Worm (Caenorhabditis elegans) whole organism, L1 larva: ENCODE results near the gene C16D2.3.

Experiments used
- C04F5.9 ChIP-seq: sonication (generic microtip); optimal IDR thresholded peaks from 2 replicates; lab custom pipeline; 2016; ENCODE audit warnings: missing genetic modification characterization, missing compliant biosample characterization
- C16A3.4 ChIP-seq: fragments of 150-350 bp; optimal IDR thresholded peaks from 2 replicates; lab custom pipeline; 2014; ENCODE audit warnings: missing biosample characterization, missing genetic modification characterization
- F16B12.6 ChIP-seq: fragments of 150-350 bp; optimal IDR thresholded peaks from 2 replicates; lab custom pipeline; 2014; ENCODE audit warnings: missing biosample characterization, missing genetic modification characterization
- aha-1 ChIP-seq: fragments of 150-350 bp; optimal IDR thresholded peaks from 2 replicates; lab custom pipeline; 2014; ENCODE audit warnings: missing biosample characterization, missing genetic modification characterization
- alr-1 ChIP-seq: fragments of 200-800 bp; sonication (Bioruptor generic); optimal IDR thresholded peaks from 2 replicates; lab custom pipeline; 2018; ENCODE audit warnings: borderline replicate concordance, mild to moderate bottlenecking, missing genetic modification characterization, missing compliant biosample characterization
- aly-2 ChIP-seq: fragments of 150-350 bp; optimal IDR thresholded peaks from 2 replicates; lab custom pipeline; 2014; ENCODE audit warnings: missing biosample characterization, missing genetic modification characterization
- blmp-1 ChIP-seq: fragments of 150-350 bp; optimal IDR thresholded peaks from 2 replicates; lab custom pipeline; 2014; ENCODE audit warnings: missing biosample characterization, missing genetic modification characterization
- dpl-1 ChIP-seq, 3 experiments: fragments of 150-350 bp in 2 of 3; sonication (generic microtip) in 1 of 3; optimal IDR thresholded peaks; 2 replicates each; lab custom pipeline; 2014 to 2017; ENCODE audit warnings: missing biosample characterization in 3 of 3, missing genetic modification characterization in 3 of 3, missing genetic modification reagents in 3 of 3
- dsc-1 ChIP-seq: sonication (generic microtip); optimal IDR thresholded peaks from 2 replicates; lab custom pipeline; 2016; ENCODE audit warnings: mild to moderate bottlenecking, missing genetic modification characterization, missing compliant biosample characterization
- efl-1 ChIP-seq, 4 experiments: fragments of 150-350 bp; optimal IDR thresholded peaks in 3 of 4; peaks in 1 of 4; 1 replicate in 1 of 4; 2 replicates in 3 of 4; lab custom pipeline; 2014; ENCODE audit warnings: missing biosample characterization in 2 of 4, missing genetic modification characterization in 2 of 4, missing genetic modification reagents in 2 of 4
- egl-13 ChIP-seq: sonication (generic microtip); optimal IDR thresholded peaks from 2 replicates; lab custom pipeline; 2016; ENCODE audit warnings: missing genotype, missing genetic modification reagents, missing genetic modification characterization, missing compliant biosample characterization
- elt-3 ChIP-seq, 6 experiments: fragments of 150-350 bp in 1 of 6; sonication (generic microtip); optimal IDR thresholded peaks; 2 replicates each; lab custom pipeline; 2017 to 2018; ENCODE audit warnings: missing biosample characterization in 6 of 6, missing genetic modification characterization in 6 of 6, inconsistent platforms in 1 of 6
- fkh-10 ChIP-seq: sonication (generic microtip); optimal IDR thresholded peaks from 2 replicates; lab custom pipeline; 2017; ENCODE audit warnings: missing biosample characterization, missing genetic modification reagents, missing genetic modification characterization
- fkh-8 ChIP-seq: sonication (generic microtip); optimal IDR thresholded peaks from 2 replicates; lab custom pipeline; 2016; ENCODE audit warnings: mild to moderate bottlenecking, missing genetic modification characterization, missing compliant biosample characterization
- hlh-17 ChIP-seq: fragments of 200-800 bp; sonication (Bioruptor generic); optimal IDR thresholded peaks from 2 replicates; lab custom pipeline; 2018; ENCODE audit warnings: missing genetic modification characterization, mild to moderate bottlenecking, missing compliant biosample characterization, moderate library complexity, borderline replicate concordance
- hlh-4 ChIP-seq: sonication (generic microtip); optimal IDR thresholded peaks from 2 replicates; lab custom pipeline; 2016; ENCODE audit warnings: mild to moderate bottlenecking, missing genetic modification characterization, missing compliant biosample characterization
- irx-1 ChIP-seq: sonication (generic microtip); optimal IDR thresholded peaks from 2 replicates; lab custom pipeline; 2016; ENCODE audit warnings: missing genetic modification characterization, missing compliant biosample characterization
- lin-14 ChIP-seq: fragments of 200-800 bp; sonication (Bioruptor generic); optimal IDR thresholded peaks from 2 replicates; lab custom pipeline; 2018; ENCODE audit warnings: mild to moderate bottlenecking, missing genetic modification characterization, moderate library complexity, missing compliant biosample characterization
- lir-3 ChIP-seq: sonication (generic microtip); optimal IDR thresholded peaks from 2 replicates; lab custom pipeline; 2016; ENCODE audit warnings: mild to moderate bottlenecking, missing genetic modification characterization, moderate library complexity, missing compliant biosample characterization; ENCODE audit not compliant: poor library complexity
- mab-9 ChIP-seq: fragments of 200-800 bp; sonication (Bioruptor generic); IDR thresholded peaks from 2 replicates; pipeline ENCODE4 v1.3.6; 2022; ENCODE audit warnings: missing genetic modification reagents, missing genetic modification characterization, missing compliant biosample characterization
- nhr-11 ChIP-seq: fragments of 150-350 bp; optimal IDR thresholded peaks from 2 replicates; lab custom pipeline; 2014; ENCODE audit warnings: missing biosample characterization, missing genetic modification characterization
- nhr-19 ChIP-seq: fragments of 200-800 bp; sonication (Bioruptor generic); conservative IDR thresholded peaks from 2 replicates; pipeline ENCODE4 v1.3.6; 2022; ENCODE audit warnings: missing genetic modification characterization, missing compliant biosample characterization
- nhr-47 ChIP-seq: sonication (generic microtip); optimal IDR thresholded peaks from 2 replicates; lab custom pipeline; 2016; ENCODE audit warnings: mild to moderate bottlenecking, missing genetic modification characterization, moderate library complexity, missing compliant biosample characterization
- nhr-71 ChIP-seq: sonication (generic microtip); optimal IDR thresholded peaks from 2 replicates; lab custom pipeline; 2016; ENCODE audit warnings: mild to moderate bottlenecking, missing genetic modification characterization, moderate library complexity, missing compliant biosample characterization
- nhr-85 ChIP-seq: sonication (generic microtip); peaks from one replicate; lab custom pipeline; 2016; ENCODE audit warnings: missing genetic modification characterization, inconsistent platforms, missing compliant biosample characterization
- pax-3 ChIP-seq: fragments of 200-800 bp; sonication (Bioruptor generic); optimal IDR thresholded peaks from 2 replicates; lab custom pipeline; 2018; ENCODE audit warnings: mild to moderate bottlenecking, missing genetic modification characterization, moderate library complexity, missing compliant biosample characterization
- snpc-4 ChIP-seq: fragments of 150-350 bp; optimal IDR thresholded peaks from 2 replicates; lab custom pipeline; 2014; ENCODE audit warnings: missing biosample characterization, missing genetic modification characterization
- sptf-1 ChIP-seq: fragments of 150-350 bp; optimal IDR thresholded peaks from 2 replicates; lab custom pipeline; 2014; ENCODE audit warnings: missing biosample characterization, missing genetic modification characterization
- unc-62 ChIP-seq: fragments of 150-350 bp; optimal IDR thresholded peaks from 2 replicates; lab custom pipeline; 2014; ENCODE audit warnings: missing biosample characterization, missing genetic modification reagents, missing genetic modification characterization
- unc-86 ChIP-seq: sonication (generic microtip); optimal IDR thresholded peaks from 2 replicates; lab custom pipeline; 2016; ENCODE audit warnings: missing genetic modification characterization, missing compliant biosample characterization
- unc-98 ChIP-seq: fragments of 200-800 bp; sonication (Bioruptor generic); IDR thresholded peaks from 2 replicates; pipeline ENCODE4 v1.3.6; 2022; ENCODE audit warnings: missing genetic modification characterization, missing compliant biosample characterization
- zag-1 ChIP-seq: fragments of 150-350 bp; optimal IDR thresholded peaks from 2 replicates; lab custom pipeline; 2014; ENCODE audit warnings: missing biosample characterization, missing genetic modification characterization
- zip-4 ChIP-seq: fragments of 200-800 bp; sonication (Bioruptor generic); optimal IDR thresholded peaks from 2 replicates; lab custom pipeline; 2018; ENCODE audit warnings: mild to moderate bottlenecking, missing genetic modification characterization, moderate library complexity, missing compliant biosample characterization
- ztf-4 ChIP-seq: fragments of 150-350 bp; optimal IDR thresholded peaks from 2 replicates; lab custom pipeline; 2014; ENCODE audit warnings: missing biosample characterization, missing genetic modification characterization

C16D2.3 gene

DNA sequence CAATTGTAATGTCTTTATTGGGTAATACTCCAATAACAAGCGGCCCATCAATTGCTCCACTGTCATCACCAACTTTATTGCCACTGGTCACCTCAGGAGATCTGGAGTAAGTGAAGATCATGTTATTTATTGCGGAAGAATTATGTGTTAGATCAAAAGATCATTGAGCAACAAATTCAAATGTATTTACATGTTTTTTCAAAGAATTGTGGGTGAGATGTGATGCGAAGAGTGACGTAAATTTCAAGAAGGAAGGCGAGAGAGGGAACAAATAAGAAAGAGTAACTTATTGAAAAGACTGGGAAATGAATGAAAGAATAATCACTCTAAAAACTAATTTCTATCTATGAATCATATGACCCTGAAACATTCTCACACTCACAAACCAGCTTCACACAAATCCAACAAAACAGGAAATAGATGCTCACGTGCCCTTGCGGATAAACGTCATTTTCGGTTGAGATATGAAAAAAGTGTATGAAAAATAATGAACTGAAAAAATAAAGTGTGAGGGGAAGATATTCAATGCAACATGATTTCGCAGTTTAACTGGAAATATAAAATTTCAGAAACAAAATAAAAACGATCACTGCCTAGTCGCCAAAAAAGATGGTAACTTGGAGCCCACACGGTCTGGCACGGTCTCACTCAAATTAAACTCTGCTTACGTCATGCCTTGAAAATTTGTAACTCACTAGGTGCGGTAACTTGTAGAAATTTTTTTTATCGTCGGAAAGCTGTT, 16.9 kb upstream of the C16D2.3 start:
- no peak for TF ChIP-seq unc-62 (GFP tag; lab: Kevin White, UChicago)
- peak; percentile 42 for TF ChIP-seq dsc-1 (tag; lab: Kevin White, UChicago)
- TF ChIP-seq dpl-1 (GFP tag; optimal IDR thresholded peaks at IDR 0.05; lab: Kevin White, UChicago), result no peak
- TF ChIP-seq nhr-71, result peak; percentile 47
- TF ChIP-seq zip-4 (GFP tag; lab: Kevin White, UChicago), result no peak
- TF ChIP-seq C16A3.4 (tag; lab: Kevin White, UChicago), result no peak
- TF ChIP-seq irx-1 (tag; lab: Kevin White, UChicago), result no peak
- TF ChIP-seq nhr-85 (tag; lab: Kevin White, UChicago), result no peak
- peak; percentile 75 for TF ChIP-seq fkh-8
- no peak for TF ChIP-seq egl-13 (tag; lab: Kevin White, UChicago)
- TF ChIP-seq lin-14, result peak; percentile 55
- peak; percentile 53 for TF ChIP-seq nhr-47 (tag; lab: Kevin White, UChicago)
- peak; percentile 57 for TF ChIP-seq unc-86 (tag; lab: Kevin White, UChicago)
- no peak for TF ChIP-seq sptf-1 (tag; lab: Kevin White, UChicago)
- no peak for TF ChIP-seq snpc-4 (tag; lab: Kevin White, UChicago)
- TF ChIP-seq efl-1 (optimal IDR thresholded peaks at IDR 0.05; lab: Kevin White, UChicago), result no peak
- TF ChIP-seq efl-1 (GFP tag; optimal IDR thresholded peaks at IDR 0.05 in 1 of 2; lab: Kevin White, UChicago), result peak in 1 of 2 experiments; percentile 55
- TF ChIP-seq fkh-10, result peak; percentile 8
- no peak for TF ChIP-seq nhr-19 (GFP tag; lab: Robert Waterston, UW)
- TF ChIP-seq, all 84 proteins: peak for 8

- TF ChIP-seq blmp-1, result no peak
- peak; percentile 69 for TF ChIP-seq nhr-85 (tag; lab: Kevin White, UChicago)
- TF ChIP-seq, all 84 proteins: peak for 1
Observed at ce11 chrII:9124353-9124752, 13.6 kb upstream of the C16D2.3 start.

- no peak for TF ChIP-seq aly-2 (tag; lab: Kevin White, UChicago)
- no peak for TF ChIP-seq lir-3 (tag; lab: Kevin White, UChicago)
- TF ChIP-seq elt-3 (tag; optimal IDR thresholded peaks at IDR 0.05; lab: Kevin White, UChicago), result no peak
- no peak for TF ChIP-seq hlh-4 (tag; lab: Kevin White, UChicago)
Observed at ce11 chrII:9125007-9125406, 12.9 kb upstream of the C16D2.3 start.

DNA sequence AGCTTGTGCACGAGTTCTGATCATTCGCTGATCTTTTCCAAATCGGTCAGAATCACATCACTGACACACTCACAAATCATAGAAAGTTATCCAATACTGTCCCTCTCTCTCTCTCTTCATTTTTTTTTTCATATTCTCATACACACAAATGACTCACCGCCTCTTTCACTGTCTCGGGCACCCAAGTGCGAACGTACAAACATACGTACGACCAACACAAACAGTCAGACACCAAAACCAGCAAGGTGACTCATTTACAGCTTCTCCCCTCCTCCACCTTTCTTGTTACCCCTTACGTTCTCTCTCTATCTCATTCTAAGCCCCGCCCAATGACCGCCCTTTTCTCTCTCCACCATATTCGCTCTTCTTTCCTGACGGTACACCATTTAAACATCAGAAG, 10.9 kb upstream of the C16D2.3 start:
- no peak for TF ChIP-seq sptf-1 (tag; lab: Kevin White, UChicago)
- TF ChIP-seq aha-1 (tag; lab: Kevin White, UChicago), result no peak
- no peak for TF ChIP-seq dsc-1 (tag; lab: Kevin White, UChicago)
- no peak for TF ChIP-seq C04F5.9
- no peak for TF ChIP-seq zag-1 (tag; lab: Kevin White, UChicago)
- TF ChIP-seq mab-9 (GFP tag; lab: Robert Waterston, UW), result no peak
- no peak for TF ChIP-seq ztf-4 (tag; lab: Kevin White, UChicago)
- TF ChIP-seq alr-1 (tag; lab: Kevin White, UChicago), result no peak
- TF ChIP-seq pax-3 (tag; lab: Kevin White, UChicago), result no peak
- no peak for TF ChIP-seq zip-4 (GFP tag; lab: Kevin White, UChicago)
- no peak for TF ChIP-seq nhr-11
- TF ChIP-seq F16B12.6, result no peak
- TF ChIP-seq hlh-17 (GFP tag; lab: Kevin White, UChicago), result no peak
- TF ChIP-seq unc-98 (GFP tag; lab: Robert Waterston, UW), result no peak
- TF ChIP-seq hlh-4 (tag; lab: Kevin White, UChicago), result no peak
- TF ChIP-seq, all 84 proteins: peak for 0
